Fruit fly (Drosophila melanogaster): ENCODE results near the gene ATPsyndelta.

The ATPsyndelta gene

DNA sequence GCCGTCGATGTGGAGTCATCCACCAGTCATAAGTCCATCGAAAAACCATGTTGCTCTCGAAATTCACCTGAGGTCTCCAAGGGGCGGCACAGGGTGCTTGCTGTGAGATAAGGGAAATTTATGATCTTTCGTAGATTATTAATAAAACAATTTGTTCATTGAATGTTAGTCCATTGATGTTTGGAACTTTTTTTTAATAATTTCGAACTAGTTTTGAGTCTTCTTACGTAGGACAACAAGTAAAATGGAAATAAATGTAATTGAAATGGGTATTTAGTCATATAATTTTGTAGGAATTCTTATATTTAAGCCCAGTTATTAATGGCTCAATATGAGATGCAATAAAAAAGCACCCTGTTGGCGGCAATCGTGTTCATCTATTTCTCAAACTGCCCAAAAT lies 19.7 kb downstream of the ATPsyndelta start (continued):
- no peak for TF ChIP-seq nau (GFP tag; optimal IDR thresholded peaks at IDR 0.05)
- no peak for TF ChIP-seq dati (GFP tag; IDR thresholded peaks at IDR 0.05)
- TF ChIP-seq CG11085 (GFP tag; IDR thresholded peaks at IDR 0.05) = no peak
- no peak for TF ChIP-seq mirr (GFP tag; optimal IDR thresholded peaks at IDR 0.05)
- TF ChIP-seq CG17568 (GFP tag; optimal IDR thresholded peaks at IDR 0.05) = no peak
- TF ChIP-seq CG1024 (GFP tag; IDR thresholded peaks at IDR 0.05) = no peak
- no peak for TF ChIP-seq CG1832 (GFP tag; optimal IDR thresholded peaks at IDR 0.05)
- no peak for TF ChIP-seq CG2199 (GFP tag; IDR thresholded peaks at IDR 0.05)
- peak; percentile 71 for TF ChIP-seq CG14441 (GFP tag; IDR thresholded peaks at IDR 0.05)
- TF ChIP-seq CG12104 (GFP tag; optimal IDR thresholded peaks at IDR 0.05) = peak; percentile 32
- peak; percentile 88 for TF ChIP-seq CoRest (tag; optimal IDR thresholded peaks at IDR 0.05)
- peak; percentile 28 for TF ChIP-seq vfl (GFP tag; optimal IDR thresholded peaks at IDR 0.05)
- TF ChIP-seq wdn (GFP tag; IDR thresholded peaks at IDR 0.05) = 0 out of 2 replicates have a peak, but pooled peaks have one; percentile 35
- peak; percentile 57 for TF ChIP-seq tx (GFP tag; optimal IDR thresholded peaks at IDR 0.05)
- TF ChIP-seq amos (GFP tag; IDR thresholded peaks at IDR 0.05; ENCODE audit: partially characterized antibody) = no peak
- no peak for TF ChIP-seq CG13287 (GFP tag; IDR thresholded peaks at IDR 0.05; ENCODE audit: partially characterized antibody)
- TF ChIP-seq sug (tag; optimal IDR thresholded peaks at IDR 0.05) = peak; percentile 43
- no peak for TF ChIP-seq z (GFP tag; IDR thresholded peaks at IDR 0.05)
- peak; percentile 54 for TF ChIP-seq CG10209 (GFP tag; optimal IDR thresholded peaks at IDR 0.05)
- TF ChIP-seq CG16863 (GFP tag; optimal IDR thresholded peaks at IDR 0.05) = peak; percentile 34
- peak; percentile 45 for TF ChIP-seq Usf (GFP tag; optimal IDR thresholded peaks at IDR 0.05)
- TF ChIP-seq h (optimal IDR thresholded peaks at IDR 0.05) = no peak
- TF ChIP-seq Scr (GFP tag; IDR thresholded peaks at IDR 0.05; ENCODE audit: partially characterized antibody) = no peak
- peak; percentile 17 for TF ChIP-seq CG10274 (GFP tag; optimal IDR thresholded peaks at IDR 0.05)
- peak; percentile 55; the same call in 2 of the 3 replicates for TF ChIP-seq ci (GFP tag; IDR thresholded peaks at IDR 0.05)
- TF ChIP-seq CG2712 (tag; optimal IDR thresholded peaks at IDR 0.05) = peak; percentile 82
- TF ChIP-seq gsb-n (tag; optimal IDR thresholded peaks at IDR 0.05) = no peak
- TF ChIP-seq prd (optimal IDR thresholded peaks at IDR 0.05) = no peak
- peak; percentile 53; the same call in 2 of the 3 replicates for TF ChIP-seq prd (GFP tag; IDR thresholded peaks at IDR 0.05)
- no peak; the same call in 1 of the 2 replicates for TF ChIP-seq Drgx (GFP tag; IDR thresholded peaks at IDR 0.05)
- TF ChIP-seq sna (GFP tag; IDR thresholded peaks at IDR 0.05; ENCODE audit: partially characterized antibody) = no peak
- TF ChIP-seq hbn (GFP tag; IDR thresholded peaks at IDR 0.05; ENCODE audit: partially characterized antibody) = no peak
- TF ChIP-seq pho (GFP tag; optimal IDR thresholded peaks at IDR 0.05) = peak; percentile 63
- TF ChIP-seq CG8478 (optimal IDR thresholded peaks at IDR 0.05) = no peak
- peak; percentile 35 for TF ChIP-seq CG12236 (GFP tag; optimal IDR thresholded peaks at IDR 0.05)
- no peak for TF ChIP-seq CG1603 (tag; optimal IDR thresholded peaks at IDR 0.05)
- TF ChIP-seq disco-r (GFP tag; optimal IDR thresholded peaks at IDR 0.05) = peak; percentile 44
- no peak for TF ChIP-seq CG16779 (GFP tag; IDR thresholded peaks at IDR 0.05)
- peak; percentile 74 for TF ChIP-seq Rfx (GFP tag; IDR thresholded peaks at IDR 0.05)
- peak; percentile 73 for TF ChIP-seq CG11695 (GFP tag; IDR thresholded peaks at IDR 0.05)
- no peak for TF ChIP-seq CG34224 (GFP tag; IDR thresholded peaks at IDR 0.05; ENCODE audit: partially characterized antibody)
- TF ChIP-seq CG7372 (GFP tag; IDR thresholded peaks at IDR 0.05) = peak; percentile 30; the same call in 1 of the 2 replicates
- TF ChIP-seq CG34376 (GFP tag; optimal IDR thresholded peaks at IDR 0.05) = peak; percentile 6
- peak; percentile 74 for TF ChIP-seq CG12219 (GFP tag; optimal IDR thresholded peaks at IDR 0.05)
- peak; percentile 54 to 60 for TF ChIP-seq chif (GFP tag; optimal IDR thresholded peaks at IDR 0.05)
- TF ChIP-seq CG2129 (GFP tag; IDR thresholded peaks at IDR 0.05; ENCODE audit: partially characterized antibody) = no peak
- TF ChIP-seq CG10431 (GFP tag; optimal IDR thresholded peaks at IDR 0.05) = no peak
- peak; percentile 64 for TF ChIP-seq ind (GFP tag; optimal IDR thresholded peaks at IDR 0.05)
- TF ChIP-seq lbe (GFP tag; optimal IDR thresholded peaks at IDR 0.05) = no peak
- TF ChIP-seq CG14050 (GFP tag; IDR thresholded peaks at IDR 0.05) = peak; percentile 71
- no peak for TF ChIP-seq MBD-R2 (GFP tag; IDR thresholded peaks at IDR 0.05)
- peak; percentile 39 for TF ChIP-seq Camta (GFP tag; optimal IDR thresholded peaks at IDR 0.05)

Measured in whole organism, embryonic.